Fruit fly (Drosophila melanogaster) whole organism, embryonic: Measurements from ENCODE around the gene timeout.

Source experiments
- Asciz ChIP-seq: fragments of 200-800 bp; sonication (Bioruptor generic); optimal IDR thresholded peaks from 2 replicates; lab custom pipeline; 2017; ENCODE audit warnings: missing biosample characterization, mild to moderate bottlenecking, missing genetic modification characterization, missing genetic modification reagents
- CG1024 ChIP-seq: fragments of 200-800 bp; sonication (Bioruptor generic); IDR thresholded peaks from 2 replicates; pipeline ENCODE4 v1.3.6; 2022; ENCODE audit warnings: missing biosample characterization, missing genetic modification characterization
- CG10543 ChIP-seq: fragments of 200-800 bp; sonication (Bioruptor generic); optimal IDR thresholded peaks from 3 replicates; lab custom pipeline; 2017; ENCODE audit warnings: missing biosample characterization, mild to moderate bottlenecking, missing genetic modification characterization, moderate library complexity
- CG14667 ChIP-seq: fragments of 200-800 bp; sonication (Bioruptor generic); IDR thresholded peaks from 2 replicates; pipeline ENCODE4 v1.3.6; 2022; ENCODE audit warnings: missing biosample characterization, missing genetic modification characterization
- CG14860 ChIP-seq: fragments of 200-800 bp; sonication (Bioruptor generic); IDR thresholded peaks from 3 replicates; pipeline ENCODE4 v1.3.6; 2022; ENCODE audit warnings: missing biosample characterization, missing genetic modification characterization; ENCODE audit not compliant: partially characterized antibody
- CG17385 ChIP-seq: fragments of 200-800 bp; sonication (Bioruptor generic); optimal IDR thresholded peaks from 3 replicates; lab custom pipeline; 2018; ENCODE audit warnings: missing biosample characterization, mild to moderate bottlenecking, missing genetic modification characterization
- CG17612 ChIP-seq: fragments of 200-800 bp; sonication (Bioruptor generic); IDR thresholded peaks from 2 replicates; pipeline ENCODE4 v1.3.6; 2022; ENCODE audit warnings: missing biosample characterization, missing genetic modification characterization
- CG17802 ChIP-seq: fragments of 200-800 bp; sonication (Bioruptor generic); optimal IDR thresholded peaks from 2 replicates; lab custom pipeline; 2018; ENCODE audit warnings: missing biosample characterization, mild to moderate bottlenecking, missing genetic modification characterization, moderate library complexity
- CG1792 ChIP-seq: fragments of 200-800 bp; sonication (Bioruptor generic); optimal IDR thresholded peaks from 2 replicates; lab custom pipeline; 2016; ENCODE audit warnings: missing biosample characterization, missing genetic modification characterization
- CG31441 ChIP-seq: fragments of 200-800 bp; sonication (Bioruptor generic); IDR thresholded peaks from 2 replicates; pipeline ENCODE4 v1.3.6; 2022; ENCODE audit warnings: missing biosample characterization, missing genetic modification characterization
- CG3407 ChIP-seq: fragments of 200-800 bp; sonication (Bioruptor generic); optimal IDR thresholded peaks from 2 replicates; lab custom pipeline; 2018; ENCODE audit warnings: missing biosample characterization, mild to moderate bottlenecking, missing genetic modification characterization
- CG4404 ChIP-seq: fragments of 200-800 bp; sonication (Bioruptor generic); IDR thresholded peaks from 2 replicates; pipeline ENCODE4 v1.3.6; 2022; ENCODE audit warnings: missing biosample characterization, missing genetic modification characterization
- CG4617 ChIP-seq: fragments of 200-800 bp; sonication (Bioruptor generic); optimal IDR thresholded peaks from 3 replicates; lab custom pipeline; 2016; ENCODE audit warnings: missing biosample characterization, missing genetic modification characterization, borderline replicate concordance
- CG7963 ChIP-seq: fragments of 200-800 bp; sonication (Bioruptor generic); IDR thresholded peaks from 3 replicates; pipeline ENCODE4 v1.3.6; 2022; ENCODE audit warnings: missing biosample characterization, missing genetic modification characterization; ENCODE audit not compliant: partially characterized antibody
- CG8765 ChIP-seq: fragments of 200-800 bp; sonication (Bioruptor generic); IDR thresholded peaks from 2 replicates; pipeline ENCODE4 v1.3.6; 2022; ENCODE audit warnings: missing biosample characterization, missing genetic modification characterization
- CG9437 ChIP-seq: fragments of 200-800 bp; sonication (Bioruptor generic); optimal IDR thresholded peaks from 2 replicates; lab custom pipeline; 2018; ENCODE audit warnings: missing biosample characterization, mild to moderate bottlenecking, missing genetic modification characterization
- CG9876 ChIP-seq: fragments of 200-800 bp; sonication (Bioruptor generic); optimal IDR thresholded peaks from 2 replicates; lab custom pipeline; 2016; ENCODE audit warnings: missing biosample characterization, missing genetic modification characterization
- CkIIα-i1 ChIP-seq: fragments of 200-800 bp; sonication (Bioruptor generic); IDR thresholded peaks from 2 replicates; pipeline ENCODE4 v1.3.6; 2022; ENCODE audit warnings: missing biosample characterization, missing genetic modification characterization
- CoRest ChIP-seq: fragments of 200-800 bp; sonication (Bioruptor generic); optimal IDR thresholded peaks from 3 replicates; lab custom pipeline; 2018; ENCODE audit warnings: missing biosample characterization, mild to moderate bottlenecking, missing genetic modification characterization, moderate library complexity
- Dfd ChIP-seq, 2 experiments: fragments of >200 bp; optimal IDR thresholded peaks; 2 replicates each; lab custom pipeline; 2017; ENCODE audit warnings: missing biosample characterization in 2 of 2, missing genetic modification characterization in 2 of 2
- Doc3 ChIP-seq: fragments of 200-800 bp; sonication (Bioruptor generic); IDR thresholded peaks from 3 replicates; pipeline ENCODE4 v1.3.6; 2022; ENCODE audit warnings: missing biosample characterization, missing genetic modification characterization; ENCODE audit not compliant: partially characterized antibody
- Dp ChIP-seq: fragments of 200-800 bp; sonication (Bioruptor generic); optimal IDR thresholded peaks from 2 replicates; lab custom pipeline; 2018; ENCODE audit warnings: missing biosample characterization, mild to moderate bottlenecking, missing genetic modification characterization, moderate library complexity
- HLH4C ChIP-seq: fragments of 200-800 bp; sonication (Bioruptor generic); IDR thresholded peaks from 3 replicates; pipeline ENCODE4 v1.3.6; 2022; ENCODE audit warnings: missing biosample characterization, missing genetic modification characterization; ENCODE audit not compliant: partially characterized antibody
- HmgZ ChIP-seq: fragments of 200-800 bp; sonication (Bioruptor generic); optimal IDR thresholded peaks from 2 replicates; lab custom pipeline; 2018; ENCODE audit warnings: missing biosample characterization, mild to moderate bottlenecking, missing genetic modification characterization
- Jarid2 ChIP-seq: fragments of 200-800 bp; sonication (Bioruptor generic); optimal IDR thresholded peaks from 3 replicates; lab custom pipeline; 2017; ENCODE audit warnings: mild to moderate bottlenecking, missing biosample characterization, missing genetic modification reagents, missing genetic modification characterization
- Mad ChIP-seq: fragments of 200-800 bp; sonication (Bioruptor generic); optimal IDR thresholded peaks from 2 replicates; lab custom pipeline; 2016; ENCODE audit warnings: missing biosample characterization, missing genetic modification characterization
- Opbp ChIP-seq: fragments of 200-800 bp; sonication (Bioruptor generic); IDR thresholded peaks from 3 replicates; pipeline ENCODE4 v1.3.6; 2022; ENCODE audit warnings: missing biosample characterization, missing genetic modification characterization; ENCODE audit not compliant: partially characterized antibody
- YL-1 ChIP-seq: fragments of 200-800 bp; sonication (Bioruptor generic); optimal IDR thresholded peaks from 3 replicates; lab custom pipeline; 2017; ENCODE audit warnings: missing biosample characterization, mild to moderate bottlenecking, missing genetic modification characterization
- abd-A ChIP-seq: fragments of 200-800 bp; sonication (Bioruptor generic); optimal IDR thresholded peaks from 3 replicates; lab custom pipeline; 2019; ENCODE audit warnings: missing biosample characterization, mild to moderate bottlenecking, missing genetic modification characterization, moderate library complexity
- ara ChIP-seq: fragments of 200-800 bp; sonication (Bioruptor generic); IDR thresholded peaks from 2 replicates; pipeline ENCODE4 v1.3.6; 2022; ENCODE audit warnings: missing biosample characterization, missing genetic modification characterization
- bigmax ChIP-seq: fragments of 200-800 bp; sonication (Bioruptor generic); optimal IDR thresholded peaks from 2 replicates; lab custom pipeline; 2018; ENCODE audit warnings: missing biosample characterization, mild to moderate bottlenecking, missing genetic modification characterization
- cas ChIP-seq: fragments of 200-800 bp; sonication (Bioruptor generic); IDR thresholded peaks from 2 replicates; pipeline ENCODE4 v1.3.6; 2022; ENCODE audit warnings: missing biosample characterization, missing genetic modification characterization
- cg ChIP-seq: fragments of 200-800 bp; sonication (Bioruptor generic); optimal IDR thresholded peaks from 3 replicates; lab custom pipeline; 2019; ENCODE audit warnings: missing biosample characterization, mild to moderate bottlenecking, missing genetic modification characterization, moderate library complexity
- crc ChIP-seq: fragments of 200-800 bp; sonication (Bioruptor generic); optimal IDR thresholded peaks from 2 replicates; lab custom pipeline; 2016; ENCODE audit warnings: missing biosample characterization, missing genetic modification characterization
- cwo ChIP-seq: fragments of 200-800 bp; sonication (Bioruptor generic); optimal IDR thresholded peaks from 3 replicates; lab custom pipeline; 2017; ENCODE audit warnings: missing biosample characterization, missing genetic modification characterization, mild to moderate bottlenecking, moderate library complexity, missing genetic modification reagents
- gsb-n ChIP-seq: fragments of 200-800 bp; sonication (Bioruptor generic); optimal IDR thresholded peaks from 3 replicates; lab custom pipeline; 2018; ENCODE audit warnings: missing biosample characterization, mild to moderate bottlenecking, missing genetic modification characterization
- hb ChIP-seq: fragments of 200-800 bp; sonication (Bioruptor generic); IDR thresholded peaks from 3 replicates; pipeline ENCODE4 v1.3.6; 2022; ENCODE audit warnings: missing biosample characterization, missing genetic modification characterization; ENCODE audit not compliant: partially characterized antibody
- nau ChIP-seq: fragments of 200-800 bp; sonication (Bioruptor generic); optimal IDR thresholded peaks from 3 replicates; lab custom pipeline; 2017; ENCODE audit warnings: missing biosample characterization, mild to moderate bottlenecking, missing genetic modification characterization, missing genetic modification reagents
- pho ChIP-seq: fragments of 200-800 bp; sonication (Bioruptor generic); optimal IDR thresholded peaks from 2 replicates; lab custom pipeline; 2016; ENCODE audit warnings: missing biosample characterization, missing genetic modification characterization
- prd ChIP-seq, 3 experiments: fragments of >200 bp in 2 of 3; fragments of 200-800 bp in 1 of 3; sonication (Bioruptor generic) in 1 of 3; optimal IDR thresholded peaks in 2 of 3; IDR thresholded peaks in 1 of 3; 2 replicates in 2 of 3; 3 replicates in 1 of 3; pipeline versions ENCODE4 v1.3.6 to Lab custom; 2017 to 2022; ENCODE audit warnings: missing biosample characterization in 1 of 3, missing genetic modification characterization in 1 of 3
- ranshi ChIP-seq: fragments of 200-800 bp; sonication (Bioruptor generic); IDR thresholded peaks from 2 replicates; pipeline ENCODE4 v1.3.6; 2022; ENCODE audit warnings: missing biosample characterization, missing genetic modification characterization
- seq ChIP-seq: fragments of 200-800 bp; sonication (Bioruptor generic); IDR thresholded peaks from 2 replicates; pipeline ENCODE4 v1.3.6; 2022; ENCODE audit warnings: missing biosample characterization, missing genetic modification characterization
- so ChIP-seq: fragments of 200-800 bp; sonication (Bioruptor generic); IDR thresholded peaks from 3 replicates; pipeline ENCODE4 v1.3.6; 2022; ENCODE audit warnings: missing biosample characterization, missing genetic modification characterization
- ssp ChIP-seq: fragments of 200-800 bp; sonication (Bioruptor generic); IDR thresholded peaks from 2 replicates; pipeline ENCODE4 v1.3.6; 2022; ENCODE audit warnings: missing biosample characterization, missing genetic modification characterization
- sug ChIP-seq: fragments of 200-800 bp; optimal IDR thresholded peaks from 2 replicates; lab custom pipeline; 2019; ENCODE audit warnings: missing biosample characterization, mild to moderate bottlenecking, missing genetic modification characterization, moderate library complexity
- tna ChIP-seq: fragments of 200-800 bp; sonication (Bioruptor generic); IDR thresholded peaks from 2 replicates; pipeline ENCODE4 v1.3.6; 2022; ENCODE audit warnings: missing biosample characterization, missing genetic modification characterization; ENCODE audit not compliant: partially characterized antibody
- zf30C ChIP-seq: fragments of 200-800 bp; sonication (Bioruptor generic); optimal IDR thresholded peaks from 3 replicates; lab custom pipeline; 2018; ENCODE audit warnings: missing biosample characterization, mild to moderate bottlenecking, missing genetic modification characterization

The timeout gene

dm6 chr3R:13051298-13051723 is 37.1 kb upstream of the timeout start, which contains the start of gene CG7966 (continued):
- no peak for TF ChIP-seq CG1024 (GFP tag; lab: Robert Waterston, UW)
- no peak for TF ChIP-seq CG9437
- TF ChIP-seq YL-1 (GFP tag; lab: Kevin White, UChicago): no peak
- TF ChIP-seq cg: peak; percentile 24
- TF ChIP-seq ranshi (GFP tag; lab: Robert Waterston, UW): peak; percentile 25; the same call in 1 of the 2 replicates
- peak; percentile 28 for TF ChIP-seq sug (tag; lab: Kevin White, UChicago)
- no peak for TF ChIP-seq CkIIα-i1 (GFP tag; lab: Robert Waterston, UW)
- TF ChIP-seq CG10543 (GFP tag; lab: Kevin White, UChicago): peak; percentile 5
- TF ChIP-seq CG1792 (GFP tag; lab: Kevin White, UChicago): no peak
- peak; percentile 83 for TF ChIP-seq Jarid2 (GFP tag; lab: Kevin White, UChicago)
- TF ChIP-seq CG9876: no peak
- TF ChIP-seq pho (GFP tag; lab: Kevin White, UChicago): peak; percentile 15
- TF ChIP-seq seq (GFP tag; lab: Robert Waterston, UW): 0 out of 2 replicates have a peak, but pooled peaks have one; percentile 32

dm6 chr3R:13051942-13052693 is 36.3 kb upstream of the timeout start, which contains the start of gene pic:
TSS of gene pic (plus strand) at chr3R:13052245.
- TF ChIP-seq Dfd (GFP tag; optimal IDR thresholded peaks at IDR 0.05; lab: Kevin White, UChicago) (no peak), ssp (GFP tag; lab: Robert Waterston, UW) (no peak), CG14860 (peak; percentile 84), tna (GFP tag; lab: Robert Waterston, UW) (peak; percentile 51), prd (optimal IDR thresholded peaks at IDR 0.05; lab: Kevin White, UChicago) (no peak), prd (GFP tag; IDR thresholded peaks at IDR 0.05; lab: Robert Waterston, UW) (no peak), CoRest (tag; lab: Kevin White, UChicago) (peak; percentile 52), cwo (GFP tag; lab: Kevin White, UChicago) (no peak), CG4617 (peak; percentile 36), CG17612 (GFP tag; lab: Robert Waterston, UW) (no peak), CG3407 (GFP tag; lab: Kevin White, UChicago) (no peak), zf30C (GFP tag; lab: Kevin White, UChicago) (no peak), CG4404 (no peak), CG17802 (tag; lab: Kevin White, UChicago) (no peak), gsb-n (no peak), CG17385 (GFP tag; lab: Kevin White, UChicago) (peak; percentile 86), cas (no peak), CG14667 (GFP tag; lab: Robert Waterston, UW) (no peak), Opbp (peak; percentile 71), hb (GFP tag; lab: Robert Waterston, UW) (peak; percentile 21; the same call in 1 of the 3 replicates), Doc3 (peak; percentile 76), Mad (peak; percentile 22), HLH4C (GFP tag; lab: Robert Waterston, UW) (peak; percentile 79), Dp (GFP tag; lab: Kevin White, UChicago) (peak; percentile 90), abd-A (no peak), so (GFP tag; lab: Robert Waterston, UW) (no peak), CG7963 (GFP tag; lab: Robert Waterston, UW) (peak; percentile 36; the same call in 1 of the 3 replicates), CG31441 (GFP tag; lab: Robert Waterston, UW) (peak; percentile 9; the same call in 1 of the 2 replicates), ara (GFP tag; lab: Robert Waterston, UW) (no peak), crc (GFP tag; lab: Kevin White, UChicago) (no peak), Asciz (GFP tag; lab: Kevin White, UChicago) (no peak), bigmax (GFP tag; lab: Kevin White, UChicago) (no peak), CG8765 (GFP tag; lab: Robert Waterston, UW) (no peak), nau (GFP tag; lab: Kevin White, UChicago) (no peak), HmgZ (no peak)
